Fruit fly (Drosophila melanogaster): ENCODE results near the gene Alp13.

DNA sequence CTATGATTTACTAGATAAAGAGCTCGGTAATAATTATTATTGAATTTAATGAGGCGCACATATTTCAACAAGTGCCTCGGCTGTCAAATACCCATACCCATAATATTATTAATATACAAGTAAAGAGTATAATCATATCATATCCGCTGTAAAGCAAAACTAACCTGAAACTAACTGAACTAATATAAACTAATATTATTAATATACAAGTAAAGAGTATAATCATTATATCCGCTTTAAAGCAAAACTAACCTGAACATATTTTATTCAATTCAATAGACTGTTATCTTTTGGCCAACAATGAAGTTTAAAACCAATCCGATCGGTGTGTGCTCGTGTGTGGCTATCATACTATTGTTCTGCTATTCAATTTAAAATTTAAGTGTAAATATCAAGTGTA lies 8.7 kb downstream of the Alp13 start, which contains the start of gene CG33783:
- TF ChIP-seq usp (GFP tag; optimal IDR thresholded peaks at IDR 0.05) (no peak), pan (optimal IDR thresholded peaks at IDR 0.05) (no peak), CG8478 (optimal IDR thresholded peaks at IDR 0.05) (no peak)

Measured in whole organism.